Fruit fly (Drosophila melanogaster): ENCODE results near the gene He.

Gene He

dm6 chr2L:14011591-14012303 is 39.0 kb upstream of the He start (continued):
- no peak for TF ChIP-seq NK7.1 (GFP tag; optimal IDR thresholded peaks at IDR 0.05)
- TF ChIP-seq Dek (tag; optimal IDR thresholded peaks at IDR 0.05), result peak; percentile 53
- no peak for TF ChIP-seq Dll (GFP tag; IDR thresholded peaks at IDR 0.05; ENCODE audit: partially characterized antibody)
- no peak for TF ChIP-seq CG3065 (GFP tag; optimal IDR thresholded peaks at IDR 0.05)
- TF ChIP-seq CG15696 (tag; optimal IDR thresholded peaks at IDR 0.05), result no peak
- TF ChIP-seq dmrt11E (tag; optimal IDR thresholded peaks at IDR 0.05), result no peak
- peak; percentile 34 for TF ChIP-seq Sox100B (GFP tag; optimal IDR thresholded peaks at IDR 0.05)
- TF ChIP-seq CG11696 (GFP tag; IDR thresholded peaks at IDR 0.05), result no peak
- no peak for TF ChIP-seq CG9437 (GFP tag; optimal IDR thresholded peaks at IDR 0.05)
- no peak for TF ChIP-seq HLHmδ (GFP tag; optimal IDR thresholded peaks at IDR 0.05)
- TF ChIP-seq Nf-YB (GFP tag; optimal IDR thresholded peaks at IDR 0.05), result no peak
- no peak for TF ChIP-seq CG10462 (GFP tag; optimal IDR thresholded peaks at IDR 0.05)
- no peak for TF ChIP-seq NC2α (GFP tag; optimal IDR thresholded peaks at IDR 0.05)
- no peak for TF ChIP-seq ro (GFP tag; IDR thresholded peaks at IDR 0.05)
- no peak for TF ChIP-seq Doc2 (GFP tag; IDR thresholded peaks at IDR 0.05)
- TF ChIP-seq mirr (GFP tag; optimal IDR thresholded peaks at IDR 0.05), result no peak
- peak; percentile 100 for TF ChIP-seq CG8388 (GFP tag; optimal IDR thresholded peaks at IDR 0.05)
- TF ChIP-seq Aef1 (GFP tag; IDR thresholded peaks at IDR 0.05), result no peak; the same call in 2 of the 3 replicates
- no peak for TF ChIP-seq MBD-R2 (GFP tag; IDR thresholded peaks at IDR 0.05)
- TF ChIP-seq CG13775 (GFP tag; optimal IDR thresholded peaks at IDR 0.05), result no peak
- no peak for TF ChIP-seq Jarid2 (GFP tag; optimal IDR thresholded peaks at IDR 0.05)
- no peak for TF ChIP-seq klu (GFP tag; IDR thresholded peaks at IDR 0.05)
- TF ChIP-seq CG32772 (GFP tag; IDR thresholded peaks at IDR 0.05), result no peak
- TF ChIP-seq gfzf (GFP tag; optimal IDR thresholded peaks at IDR 0.05), result no peak
- no peak for TF ChIP-seq tio (GFP tag; optimal IDR thresholded peaks at IDR 0.05)
- no peak for TF ChIP-seq Hey (tag; optimal IDR thresholded peaks at IDR 0.05)
- 0 out of 4 replicates have a peak, but pooled peaks have one; percentile 18 for TF ChIP-seq Gug (GFP tag; IDR thresholded peaks at IDR 0.05)
- no peak for TF ChIP-seq CG14441 (GFP tag; IDR thresholded peaks at IDR 0.05)
- TF ChIP-seq ato (GFP tag; IDR thresholded peaks at IDR 0.05; ENCODE audit: partially characterized antibody), result no peak
- no peak for TF ChIP-seq CG4328 (GFP tag; optimal IDR thresholded peaks at IDR 0.05)
- no peak for TF ChIP-seq br (optimal IDR thresholded peaks at IDR 0.05)
- no peak for TF ChIP-seq ERR (GFP tag; optimal IDR thresholded peaks at IDR 0.05)
- TF ChIP-seq CG3847 (GFP tag; IDR thresholded peaks at IDR 0.05), result peak; percentile 56; the same call in 1 of the 2 replicates
- peak; percentile 13 for TF ChIP-seq CG7987 (GFP tag; optimal IDR thresholded peaks at IDR 0.05)
- TF ChIP-seq CG11723 (GFP tag; optimal IDR thresholded peaks at IDR 0.05), result no peak
- TF ChIP-seq ash1 (GFP tag; optimal IDR thresholded peaks at IDR 0.05), result no peak
- peak; percentile 17 for TF ChIP-seq CG13624 (GFP tag; optimal IDR thresholded peaks at IDR 0.05)
- TF ChIP-seq al (GFP tag; IDR thresholded peaks at IDR 0.05), result peak; percentile 39; the same call in 1 of the 2 replicates
- TF ChIP-seq dm (GFP tag; optimal IDR thresholded peaks at IDR 0.05), result no peak
- TF ChIP-seq ATbp (GFP tag; optimal IDR thresholded peaks at IDR 0.05), result no peak
- TF ChIP-seq sob (GFP tag; IDR thresholded peaks at IDR 0.05), result peak; percentile 64
- peak; percentile 36; the same call in 1 of the 3 replicates for TF ChIP-seq knrl (GFP tag; IDR thresholded peaks at IDR 0.05; ENCODE audit: partially characterized antibody)
- TF ChIP-seq CG30431 (GFP tag; optimal IDR thresholded peaks at IDR 0.05), result no peak
- TF ChIP-seq CG18764 (GFP tag; optimal IDR thresholded peaks at IDR 0.05), result no peak
- TF ChIP-seq CG7963 (GFP tag; IDR thresholded peaks at IDR 0.05; ENCODE audit: partially characterized antibody), result no peak
- TF ChIP-seq ham (GFP tag; IDR thresholded peaks at IDR 0.05), result no peak
- no peak; the same call in 2 of the 3 replicates for TF ChIP-seq otp (GFP tag; IDR thresholded peaks at IDR 0.05)
- TF ChIP-seq bcd (GFP tag; optimal IDR thresholded peaks at IDR 0.05), result peak; percentile 43
- TF ChIP-seq Oaz (GFP tag; IDR thresholded peaks at IDR 0.05), result 0 out of 2 replicates have a peak, but pooled peaks have one; percentile 10
- TF ChIP-seq usp (GFP tag; optimal IDR thresholded peaks at IDR 0.05), result no peak

Data from whole organism, embryonic.